Fruit fly (Drosophila melanogaster) whole organism, wandering third instar larva: ENCODE data around the gene PolZ2.
A peak's percentile ranks its signal among the peaks of the same experiment; 100 is the strongest.

Source experiments
- CrebA ChIP-seq: fragments of 200-800 bp; sonication (Bioruptor generic); optimal IDR thresholded peaks from 2 replicates; lab custom pipeline; 2016; ENCODE audit warnings: missing biosample characterization, mild to moderate bottlenecking, missing genetic modification characterization, borderline replicate concordance
- Dif ChIP-seq: fragments of 200-275, 200-300 bp; sonication (Bioruptor generic); optimal IDR thresholded peaks from 2 replicates; lab custom pipeline; 2018; ENCODE audit warnings: missing biosample characterization, missing genetic modification characterization; ENCODE audit not compliant: partially characterized antibody
- HLH106 ChIP-seq: fragments of 200-800 bp; optimal IDR thresholded peaks from 3 replicates; lab custom pipeline; 2019; ENCODE audit warnings: missing biosample characterization, mild to moderate bottlenecking, missing genetic modification characterization, moderate library complexity
- Hnf4 ChIP-seq: fragments of 200-800 bp; sonication (Bioruptor generic); optimal IDR thresholded peaks from 2 replicates; lab custom pipeline; 2016; ENCODE audit warnings: missing biosample characterization, mild to moderate bottlenecking, missing genetic modification characterization
- Hr78 ChIP-seq: fragments of >200 bp; optimal IDR thresholded peaks from 2 replicates; lab custom pipeline; 2017; ENCODE audit warnings: missing biosample characterization, missing genetic modification characterization
- Hr83 ChIP-seq: fragments of 200-300 bp; sonication (Bioruptor generic); optimal IDR thresholded peaks from 2 replicates; lab custom pipeline; 2016; ENCODE audit warnings: missing biosample characterization, mild to moderate bottlenecking, missing genetic modification characterization, moderate library complexity; ENCODE audit not compliant: poor library complexity, severe bottlenecking
- Jra ChIP-seq: sonication (Bioruptor generic); optimal IDR thresholded peaks from 2 replicates; lab custom pipeline; 2016; ENCODE audit warnings: missing biosample characterization, missing genetic modification characterization
- Mio ChIP-seq: sonication (Bioruptor generic); optimal IDR thresholded peaks from 2 replicates; lab custom pipeline; 2016; ENCODE audit warnings: missing biosample characterization, missing genetic modification characterization
- Myc ChIP-seq: fragments of >200 bp; optimal IDR thresholded peaks from 2 replicates; lab custom pipeline; 2017
- N ChIP-seq: fragments of >200 bp; optimal IDR thresholded peaks from 2 replicates; lab custom pipeline; 2018; ENCODE audit warnings: missing biosample characterization, missing external identifiers, missing genetic modification characterization
- OdsH ChIP-seq: fragments of 200-800 bp; sonication (Bioruptor generic); optimal IDR thresholded peaks from 2 replicates; lab custom pipeline; 2016; ENCODE audit warnings: missing biosample characterization, mild to moderate bottlenecking, missing genetic modification characterization
- Rel ChIP-seq, 2 experiments: fragments of 200-800 bp; sonication (Bioruptor generic) in 1 of 2; optimal IDR thresholded peaks; 2 replicates in 1 of 2; 3 replicates in 1 of 2; lab custom pipeline; 2016 to 2019; ENCODE audit warnings: mild to moderate bottlenecking in 2 of 2, missing biosample characterization in 2 of 2, missing genetic modification characterization in 2 of 2, moderate library complexity in 1 of 2
- Sp1 ChIP-seq: fragments of 200-800 bp; sonication (Bioruptor generic); optimal IDR thresholded peaks from 3 replicates; lab custom pipeline; 2019; ENCODE audit warnings: missing biosample characterization, mild to moderate bottlenecking, missing genetic modification characterization, moderate library complexity
- Vsx2 ChIP-seq: fragments of 200-300, 225-300 bp; sonication (Bioruptor generic); optimal IDR thresholded peaks from 2 replicates; lab custom pipeline; 2018; ENCODE audit warnings: missing biosample characterization, missing genetic modification characterization; ENCODE audit not compliant: partially characterized antibody
- br ChIP-seq: fragments of 200-800 bp; sonication (Bioruptor generic); optimal IDR thresholded peaks from 2 replicates; lab custom pipeline; 2016; ENCODE audit warnings: missing biosample characterization, missing genetic modification characterization
- dl ChIP-seq, 2 experiments: fragments of 175-275, 200-275 bp in 1 of 2; fragments of 200-275 bp in 1 of 2; sonication (Bioruptor generic); optimal IDR thresholded peaks; lab custom pipeline; 2018; ENCODE audit warnings: mild to moderate bottlenecking in 2 of 2, missing biosample characterization in 2 of 2, missing genetic modification characterization in 2 of 2, moderate library complexity in 2 of 2; ENCODE audit not compliant: partially characterized antibody in 2 of 2, insufficient read depth in 1 of 2
- dmrt93B ChIP-seq: fragments of 200-800 bp; sonication (Bioruptor generic); optimal IDR thresholded peaks from 2 replicates; lab custom pipeline; 2018; ENCODE audit warnings: missing biosample characterization, mild to moderate bottlenecking, missing genetic modification characterization
- dsf ChIP-seq: sonication (Bioruptor generic); optimal IDR thresholded peaks from 2 replicates; lab custom pipeline; 2016; ENCODE audit warnings: missing biosample characterization, missing genetic modification characterization, borderline replicate concordance
- ey ChIP-seq: fragments of 200-800 bp; sonication (Bioruptor generic); optimal IDR thresholded peaks from 2 replicates; lab custom pipeline; 2016; ENCODE audit warnings: missing biosample characterization, missing genetic modification characterization
- foxo ChIP-seq, 2 experiments: fragments of 200-800 bp; sonication (Bioruptor generic); optimal IDR thresholded peaks; 2 replicates in 1 of 2; 3 replicates in 1 of 2; lab custom pipeline; 2016 to 2017; ENCODE audit warnings: missing biosample characterization in 2 of 2, missing genetic modification characterization in 2 of 2
- fru ChIP-seq: fragments of 200-800 bp; sonication (Bioruptor generic); optimal IDR thresholded peaks from 3 replicates; lab custom pipeline; 2016; ENCODE audit warnings: missing biosample characterization, mild to moderate bottlenecking, missing genetic modification characterization
- h ChIP-seq: fragments of 200-800 bp; sonication (Bioruptor generic); optimal IDR thresholded peaks from 3 replicates; lab custom pipeline; 2016; ENCODE audit warnings: missing biosample characterization, mild to moderate bottlenecking, missing genetic modification characterization
- jim ChIP-seq: fragments of 175-275, 200-325 bp; sonication (Bioruptor generic); optimal IDR thresholded peaks from 2 replicates; lab custom pipeline; 2016; ENCODE audit warnings: missing biosample characterization, mild to moderate bottlenecking, missing genetic modification characterization
- lola ChIP-seq: fragments of >200 bp; optimal IDR thresholded peaks from 2 replicates; lab custom pipeline; 2017; ENCODE audit warnings: missing biosample characterization, missing genetic modification characterization
- pan ChIP-seq: fragments of >200 bp; optimal IDR thresholded peaks from 2 replicates; lab custom pipeline; 2017
- psq ChIP-seq: fragments of 200-800 bp; sonication (Bioruptor generic); optimal IDR thresholded peaks from 3 replicates; lab custom pipeline; 2017; ENCODE audit warnings: missing biosample characterization, mild to moderate bottlenecking, missing genetic modification characterization, moderate library complexity
- rgr ChIP-seq: fragments of 200-800 bp; sonication (Bioruptor generic); optimal IDR thresholded peaks from 3 replicates; lab custom pipeline; 2016; ENCODE audit warnings: missing biosample characterization, mild to moderate bottlenecking, missing genetic modification characterization
- sage ChIP-seq: fragments of 200-800 bp; sonication (Bioruptor generic); optimal IDR thresholded peaks from 2 replicates; lab custom pipeline; 2016; ENCODE audit warnings: missing biosample characterization, mild to moderate bottlenecking, missing genetic modification characterization
- sv ChIP-seq: fragments of 200-800 bp; sonication (Bioruptor generic); optimal IDR thresholded peaks from 3 replicates; lab custom pipeline; 2016; ENCODE audit warnings: missing biosample characterization, missing genetic modification characterization
- tai ChIP-seq: sonication (Bioruptor generic); optimal IDR thresholded peaks from 2 replicates; lab custom pipeline; 2016; ENCODE audit warnings: missing biosample characterization, missing genetic modification characterization
- usp ChIP-seq: fragments of >200 bp; optimal IDR thresholded peaks from 2 replicates; lab custom pipeline; 2017; ENCODE audit warnings: missing biosample characterization, missing genetic modification characterization
- woc ChIP-seq: sonication (Bioruptor generic); optimal IDR thresholded peaks from 2 replicates; lab custom pipeline; 2016; ENCODE audit warnings: missing biosample characterization, mild to moderate bottlenecking, missing genetic modification characterization

Gene PolZ2

dm6 chr3R:5620387-5620956 lies 31.8 kb downstream of the PolZ2 start:
- TF ChIP-seq foxo (GFP tag; optimal IDR thresholded peaks at IDR 0.05; lab: Kevin White, UChicago), result peak in 1 of 2 experiments; percentile 68
- TF ChIP-seq Hnf4 (GFP tag; lab: Kevin White, UChicago), result peak; percentile 22
- peak; percentile 38 for TF ChIP-seq HLH106 (tag; lab: Kevin White, UChicago)
- peak; percentile 67 for TF ChIP-seq ey
- TF ChIP-seq sage (GFP tag; lab: Kevin White, UChicago), result no peak
- TF ChIP-seq Mio (GFP tag; lab: Kevin White, UChicago), result peak; percentile 3
- TF ChIP-seq dsf, result no peak
- TF ChIP-seq OdsH (GFP tag; lab: Kevin White, UChicago), result peak; percentile 59
- TF ChIP-seq Vsx2, result no peak
- no peak for TF ChIP-seq Jra (GFP tag; lab: Kevin White, UChicago)
- peak; percentile 32 for TF ChIP-seq woc
- no peak for TF ChIP-seq jim (GFP tag; lab: Kevin White, UChicago)
- TF ChIP-seq Hr83, result peak; percentile 60
- no peak for TF ChIP-seq N (GFP tag; lab: Kevin White, UChicago)
- no peak for TF ChIP-seq pan (lab: Kevin White, UChicago)
- peak; percentile 8 for TF ChIP-seq br (GFP tag; lab: Kevin White, UChicago)
- TF ChIP-seq Dif (GFP tag; lab: Kevin White, UChicago), result no peak
- no peak for TF ChIP-seq CrebA (GFP tag; lab: Kevin White, UChicago)
- TF ChIP-seq tai (GFP tag; lab: Kevin White, UChicago), result no peak
- TF ChIP-seq dmrt93B (GFP tag; lab: Kevin White, UChicago), result peak; percentile 41
- no peak for TF ChIP-seq Myc (lab: Kevin White, UChicago)
- no peak for TF ChIP-seq lola (GFP tag; lab: Kevin White, UChicago)
- peak; percentile 58 for TF ChIP-seq psq (GFP tag; lab: Kevin White, UChicago)
- no peak for TF ChIP-seq usp (GFP tag; lab: Kevin White, UChicago)
- TF ChIP-seq rgr, result peak; percentile 72
- TF ChIP-seq fru (GFP tag; lab: Kevin White, UChicago), result peak; percentile 67
- TF ChIP-seq Hr78 (GFP tag; lab: Kevin White, UChicago), result no peak
- TF ChIP-seq Sp1 (GFP tag; lab: Kevin White, UChicago), result peak; percentile 50
- TF ChIP-seq sv (GFP tag; lab: Kevin White, UChicago), result peak; percentile 60
- TF ChIP-seq h (GFP tag; lab: Kevin White, UChicago), result peak; percentile 71

- TF ChIP-seq Rel (GFP tag; optimal IDR thresholded peaks at IDR 0.05; lab: Kevin White, UChicago), result no peak
- peak; percentile 15 for TF ChIP-seq Rel (tag; optimal IDR thresholded peaks at IDR 0.05; lab: Kevin White, UChicago)
- TF ChIP-seq h (GFP tag; lab: Kevin White, UChicago), result no peak
Measured at dm6 chr3R:5621714-5622405, 33.2 kb downstream of the PolZ2 start.

- TF ChIP-seq Vsx2 (no peak), Rel (GFP tag; optimal IDR thresholded peaks at IDR 0.05; lab: Kevin White, UChicago) (no peak), Rel (tag; optimal IDR thresholded peaks at IDR 0.05; lab: Kevin White, UChicago) (no peak), Myc (lab: Kevin White, UChicago) (no peak), sage (GFP tag; lab: Kevin White, UChicago) (no peak), Hr83 (no peak), Sp1 (GFP tag; lab: Kevin White, UChicago) (no peak), psq (GFP tag; lab: Kevin White, UChicago) (no peak), dl (GFP tag; optimal IDR thresholded peaks at IDR 0.05; lab: Kevin White, UChicago; ENCODE audit: insufficient read depth in 1 of 2, partially characterized antibody in 2 of 2) (no peak), OdsH (GFP tag; lab: Kevin White, UChicago) (no peak), pan (lab: Kevin White, UChicago) (no peak)
- TF ChIP-seq, all 38 proteins: peak for 0
Measured at dm6 chr3R:5622406-5622752, 33.7 kb downstream of the PolZ2 start.
